Worm (Caenorhabditis elegans) whole organism, late embryonic: ENCODE results near the gene epg-4.

Experiments
- F13H6.1 ChIP-seq: sonication (generic microtip); optimal IDR thresholded peaks from 2 replicates; lab custom pipeline; 2016; ENCODE audit warnings: missing genetic modification characterization, missing compliant biosample characterization
- K09A11.1 ChIP-seq: sonication (generic microtip); optimal IDR thresholded peaks from 2 replicates; lab custom pipeline; 2017; ENCODE audit warnings: antibody characterized with exemption, mild to moderate bottlenecking, missing genetic modification characterization, missing compliant biosample characterization; ENCODE audit not compliant: insufficient read depth
- ama-1 ChIP-seq: fragments of 150-350 bp; optimal IDR thresholded peaks from 2 replicates; lab custom pipeline; 2014
- ceh-9 ChIP-seq: sonication (generic microtip); optimal IDR thresholded peaks from 2 replicates; lab custom pipeline; 2016; ENCODE audit warnings: mild to moderate bottlenecking, missing genetic modification characterization, inconsistent platforms, missing compliant biosample characterization
- che-1 ChIP-seq: sonication (generic microtip); optimal IDR thresholded peaks from 2 replicates; lab custom pipeline; 2016; ENCODE audit warnings: mild to moderate bottlenecking, missing genetic modification characterization, missing compliant biosample characterization
- fkh-10 ChIP-seq: fragments of 150-350 bp; optimal IDR thresholded peaks from 2 replicates; lab custom pipeline; 2014; ENCODE audit warnings: missing biosample characterization, missing genetic modification reagents, missing genetic modification characterization
- pax-1 ChIP-seq: fragments of 150-350 bp; optimal IDR thresholded peaks from 2 replicates; lab custom pipeline; 2014; ENCODE audit warnings: missing biosample characterization, missing genetic modification characterization
- pha-2 ChIP-seq: sonication (generic microtip); optimal IDR thresholded peaks from 2 replicates; lab custom pipeline; 2017; ENCODE audit warnings: mild to moderate bottlenecking, missing genetic modification characterization, missing compliant biosample characterization
- pha-4 ChIP-seq: fragments of 150-350 bp; optimal IDR thresholded peaks from 2 replicates; lab custom pipeline; 2018; ENCODE audit warnings: missing biosample characterization, missing genetic modification reagents, missing genetic modification characterization
- sdc-2 ChIP-seq: sonication (generic microtip); optimal IDR thresholded peaks from 2 replicates; lab custom pipeline; 2016; ENCODE audit warnings: missing genotype, missing genetic modification characterization, missing compliant biosample characterization
- unc-86 ChIP-seq: sonication (generic microtip); optimal IDR thresholded peaks from 2 replicates; lab custom pipeline; 2016; ENCODE audit warnings: missing genetic modification characterization, missing compliant biosample characterization

- TF ChIP-seq pax-1 (tag; lab: Kevin White, UChicago) (no peak), pha-4 (tag; lab: Kevin White, UChicago) (no peak), ama-1 (lab: Kevin White, UChicago) (no peak), fkh-10 (GFP tag; lab: Kevin White, UChicago) (no peak), ceh-9 (tag; lab: Kevin White, UChicago) (no peak), sdc-2 (tag; lab: Kevin White, UChicago) (no peak), F13H6.1 (tag; lab: Kevin White, UChicago) (no peak), che-1 (tag; lab: Kevin White, UChicago) (no peak), pha-2 (tag; lab: Kevin White, UChicago) (no peak), unc-86 (tag; lab: Kevin White, UChicago) (no peak), K09A11.1 (tag; lab: Kevin White, UChicago) (no peak)
These were observed 39.1 kb downstream of the epg-4 start for ce11 chrIII:7221103-7221502.
